Worm (Caenorhabditis elegans) whole organism, L2 larva: ENCODE results near the gene ifta-2.

Experiments
- ZK546.5 ChIP-seq: sonication (generic microtip); optimal IDR thresholded peaks from 2 replicates; lab custom pipeline; 2017; ENCODE audit warnings: missing biosample characterization, missing genetic modification characterization
- aly-2 ChIP-seq: fragments of 150-350 bp; optimal IDR thresholded peaks from 2 replicates; lab custom pipeline; 2014; ENCODE audit warnings: missing biosample characterization, missing genetic modification characterization
- blmp-1 ChIP-seq: sonication (generic microtip); optimal IDR thresholded peaks from 2 replicates; lab custom pipeline; 2017; ENCODE audit warnings: missing genetic modification characterization, mild to moderate bottlenecking, missing compliant biosample characterization, antibody characterized with exemption, moderate library complexity; ENCODE audit not compliant: insufficient read depth
- dmd-4 ChIP-seq: sonication (generic microtip); optimal IDR thresholded peaks from 2 replicates; lab custom pipeline; 2017; ENCODE audit warnings: missing biosample characterization, missing genetic modification characterization
- elt-1 ChIP-seq: fragments of 150-350 bp; optimal IDR thresholded peaks from 2 replicates; lab custom pipeline; 2014; ENCODE audit warnings: missing biosample characterization, missing genetic modification characterization
- elt-3 ChIP-seq: sonication (generic microtip); optimal IDR thresholded peaks from 2 replicates; lab custom pipeline; 2017; ENCODE audit warnings: missing biosample characterization, missing genetic modification characterization
- mab-5 ChIP-seq: fragments of 150-350 bp; optimal IDR thresholded peaks from 2 replicates; lab custom pipeline; 2014; ENCODE audit warnings: missing biosample characterization, missing genetic modification characterization
- mdl-1 ChIP-seq, 2 experiments: fragments of 150-350 bp in 1 of 2; sonication (generic microtip) in 1 of 2; optimal IDR thresholded peaks; 2 replicates each; lab custom pipeline; 2017; ENCODE audit warnings: missing biosample characterization in 2 of 2, missing genetic modification characterization in 2 of 2
- nhr-10 ChIP-seq: sonication (generic microtip); optimal IDR thresholded peaks from 2 replicates; lab custom pipeline; 2017; ENCODE audit warnings: missing biosample characterization, missing genetic modification characterization
- nhr-237 ChIP-seq: fragments of 150-350 bp; optimal IDR thresholded peaks from 2 replicates; lab custom pipeline; 2014; ENCODE audit warnings: missing biosample characterization, missing genetic modification characterization
- skn-1 ChIP-seq: sonication (generic microtip); optimal IDR thresholded peaks from 2 replicates; lab custom pipeline; 2017; ENCODE audit warnings: missing biosample characterization, missing genetic modification characterization
- snpc-4 ChIP-seq: fragments of 150-350 bp; optimal IDR thresholded peaks from 2 replicates; lab custom pipeline; 2014; ENCODE audit warnings: missing biosample characterization, missing genetic modification characterization
- ztf-11 ChIP-seq: sonication (generic microtip); optimal IDR thresholded peaks from 2 replicates; lab custom pipeline; 2017; ENCODE audit warnings: missing biosample characterization, missing genetic modification characterization

DNA sequence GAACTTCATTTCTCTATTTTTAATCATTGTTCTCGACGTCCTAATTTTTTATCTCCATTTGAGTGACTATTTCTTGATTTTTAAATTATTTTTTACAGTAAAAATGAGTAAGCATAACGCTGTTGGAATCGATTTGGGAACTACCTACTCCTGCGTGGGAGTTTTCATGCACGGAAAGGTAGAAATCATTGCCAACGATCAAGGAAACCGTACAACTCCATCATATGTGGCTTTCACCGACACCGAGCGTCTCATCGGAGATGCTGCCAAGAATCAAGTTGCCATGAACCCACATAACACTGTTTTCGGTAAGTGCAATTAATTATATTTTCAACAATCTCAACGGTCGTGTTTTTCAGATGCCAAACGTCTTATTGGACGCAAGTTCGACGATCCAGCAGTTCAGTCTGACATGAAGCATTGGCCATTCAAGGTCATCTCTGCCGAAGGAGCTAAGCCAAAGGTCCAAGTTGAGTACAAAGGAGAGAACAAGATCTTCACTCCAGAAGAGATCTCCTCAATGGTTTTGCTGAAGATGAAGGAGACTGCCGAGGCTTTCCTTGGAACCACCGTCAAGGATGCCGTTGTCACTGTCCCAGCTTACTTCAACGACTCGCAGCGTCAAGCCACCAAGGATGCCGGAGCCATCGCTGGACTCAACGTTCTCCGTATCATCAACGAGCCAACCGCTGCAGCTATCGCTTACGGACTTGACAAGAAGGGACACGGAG, 22.8 kb downstream of the ifta-2 start, which contains the start of gene hsp-1:
- TF ChIP-seq mdl-1 (tag; optimal IDR thresholded peaks at IDR 0.05; lab: Kevin White, UChicago) (no peak), ZK546.5 (tag; lab: Kevin White, UChicago) (no peak), ztf-11 (tag; lab: Kevin White, UChicago) (no peak), elt-1 (tag; lab: Kevin White, UChicago) (no peak), snpc-4 (tag; lab: Kevin White, UChicago) (no peak), blmp-1 (tag; lab: Kevin White, UChicago) (no peak), mab-5 (tag; lab: Kevin White, UChicago) (no peak), dmd-4 (tag; lab: Kevin White, UChicago) (no peak), nhr-10 (tag; lab: Kevin White, UChicago) (no peak), elt-3 (tag; lab: Kevin White, UChicago) (no peak), aly-2 (no peak), skn-1 (tag; lab: Kevin White, UChicago) (no peak), nhr-237 (no peak)
